Worm (Caenorhabditis elegans) whole organism, late embryonic: ENCODE data around the gene his-60.

ENCODE experiments used
- F13H6.1 ChIP-seq: sonication (generic microtip); optimal IDR thresholded peaks from 2 replicates; lab custom pipeline; 2016; ENCODE audit warnings: missing genetic modification characterization, missing compliant biosample characterization
- T23F11.4 ChIP-seq: fragments of 200-800 bp; sonication (Bioruptor generic); optimal IDR thresholded peaks from 2 replicates; lab custom pipeline; 2018; ENCODE audit warnings: mild to moderate bottlenecking, missing genetic modification characterization, missing compliant biosample characterization
- dve-1 ChIP-seq: sonication (generic microtip); optimal IDR thresholded peaks from 2 replicates; lab custom pipeline; 2017; ENCODE audit warnings: antibody characterized with exemption, mild to moderate bottlenecking, missing genetic modification characterization, missing compliant biosample characterization
- fax-1 ChIP-seq: sonication (generic microtip); optimal IDR thresholded peaks from 2 replicates; lab custom pipeline; 2016; ENCODE audit warnings: missing genotype, missing genetic modification characterization, missing compliant biosample characterization
- pat-9 ChIP-seq: fragments of 200-800 bp; sonication (Bioruptor generic); optimal IDR thresholded peaks from 2 replicates; lab custom pipeline; 2018; ENCODE audit warnings: mild to moderate bottlenecking, missing genetic modification characterization, moderate library complexity, missing compliant biosample characterization
- pqm-1 ChIP-seq: sonication (generic microtip); optimal IDR thresholded peaks from 2 replicates; lab custom pipeline; 2016; ENCODE audit warnings: missing genetic modification characterization, missing compliant biosample characterization
- ttx-3 ChIP-seq: sonication (generic microtip); optimal IDR thresholded peaks from 2 replicates; lab custom pipeline; 2016; ENCODE audit warnings: missing genetic modification reagents, missing genetic modification characterization, missing compliant biosample characterization

DNA sequence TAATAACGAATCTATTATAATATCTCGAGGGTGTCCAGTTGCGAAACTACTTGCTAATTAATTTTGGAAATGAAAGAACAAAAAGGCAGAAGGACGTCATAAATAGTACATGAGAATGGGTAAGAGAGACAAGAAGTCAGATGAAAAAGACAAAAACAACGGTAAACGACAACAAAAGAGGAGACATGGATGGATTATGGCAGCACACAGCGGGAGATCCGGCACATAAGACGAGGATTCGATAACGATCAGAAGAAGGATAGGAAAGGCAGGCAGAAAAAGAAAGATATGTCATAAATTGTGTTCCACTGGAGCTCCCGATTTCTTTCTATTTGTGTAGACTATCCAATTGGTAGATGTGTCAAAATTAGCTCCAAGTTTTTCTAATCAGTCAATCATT is 33.8 kb upstream of the his-60 start:
- no peak for TF ChIP-seq pat-9 (tag; lab: Kevin White, UChicago)
- no peak for TF ChIP-seq T23F11.4 (GFP tag; lab: Kevin White, UChicago)
- TF ChIP-seq F13H6.1 (tag; lab: Kevin White, UChicago) = no peak
- no peak for TF ChIP-seq fax-1 (tag; lab: Kevin White, UChicago)
- no peak for TF ChIP-seq ttx-3 (tag; lab: Kevin White, UChicago)
- no peak for TF ChIP-seq dve-1 (tag; lab: Kevin White, UChicago)
- no peak for TF ChIP-seq pqm-1
